Worm (Caenorhabditis elegans): ENCODE data around the gene F38A1.11.

F38A1.11 gene

DNA sequence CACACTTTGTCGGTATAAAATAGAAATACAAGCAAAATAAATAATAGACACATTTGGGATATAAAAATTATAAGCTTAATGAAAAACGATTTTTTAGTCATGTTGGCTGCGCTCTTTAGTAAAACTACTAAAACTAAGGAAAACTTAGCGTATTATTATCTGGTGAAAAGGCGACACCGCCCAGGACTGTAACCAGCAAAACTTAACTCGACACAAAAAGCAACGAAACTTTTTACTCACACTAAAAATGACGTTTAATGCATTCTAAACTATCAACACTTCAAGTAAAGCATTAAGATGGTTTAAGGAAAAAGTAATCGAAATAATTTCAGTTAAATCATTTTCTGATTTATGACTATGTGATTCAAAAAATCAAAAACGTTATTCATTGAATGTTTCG is 8.4 kb downstream of the F38A1.11 start, which contains the start of gene clec-167:
clec-167 (minus strand) TSS at position 101 of the 400 bp plus-strand sequence.
- TF ChIP-seq ceh-13 (GFP tag; optimal IDR thresholded peaks at IDR 0.05): no peak
- no peak for TF ChIP-seq sea-1 (GFP tag; conservative IDR thresholded peaks at IDR 0.05)
- no peak for TF ChIP-seq ceh-36 (tag; optimal IDR thresholded peaks at IDR 0.05)
- TF ChIP-seq tbx-11 (GFP tag; IDR thresholded peaks at IDR 0.05): no peak
- no peak for TF ChIP-seq ets-7 (tag; optimal IDR thresholded peaks at IDR 0.05)
- TF ChIP-seq flt-1 (GFP tag; IDR thresholded peaks at IDR 0.05): no peak
- no peak for TF ChIP-seq hnd-1 (tag; optimal IDR thresholded peaks at IDR 0.05)
- TF ChIP-seq tbx-37 (GFP tag; conservative IDR thresholded peaks at IDR 0.05): no peak

DNA sequence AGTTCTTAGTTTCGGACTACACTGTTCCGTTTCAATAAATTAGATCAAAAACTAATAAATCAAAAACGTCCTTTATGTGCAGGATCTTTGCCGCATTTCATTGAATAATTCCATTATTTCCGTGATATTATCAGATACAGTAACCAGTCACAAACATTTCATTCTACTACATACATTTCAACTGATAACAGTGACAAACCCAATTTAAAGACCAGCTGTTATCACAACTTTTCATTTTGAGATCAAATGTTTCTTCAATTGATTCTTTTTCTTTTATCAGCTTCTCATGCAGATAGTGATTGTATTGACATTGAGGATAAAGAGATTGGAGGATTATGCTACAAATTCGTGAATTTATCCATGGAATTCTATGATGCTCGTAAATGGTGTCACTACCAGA is 9.5 kb downstream of the F38A1.11 start, which contains the start of gene clec-168:
clec-168 (plus strand) TSS at position 247 of the 400 bp plus-strand sequence.
- no peak for TF ChIP-seq pes-1 (GFP tag; IDR thresholded peaks at IDR 0.05)
- no peak for TF ChIP-seq tbx-37 (GFP tag; conservative IDR thresholded peaks at IDR 0.05)
- TF ChIP-seq sea-1 (GFP tag; conservative IDR thresholded peaks at IDR 0.05): no peak
- no peak for TF ChIP-seq B0310.2 (tag; optimal IDR thresholded peaks at IDR 0.05)
- no peak for TF ChIP-seq hmbx-1 (tag; optimal IDR thresholded peaks at IDR 0.05)
- no peak for TF ChIP-seq flt-1 (GFP tag; IDR thresholded peaks at IDR 0.05)
- no peak for TF ChIP-seq ceh-36 (tag; optimal IDR thresholded peaks at IDR 0.05)
- no peak for TF ChIP-seq aly-1 (tag; optimal IDR thresholded peaks at IDR 0.05)
- no peak for TF ChIP-seq hnd-1 (tag; optimal IDR thresholded peaks at IDR 0.05)
- TF ChIP-seq tbx-11 (GFP tag; IDR thresholded peaks at IDR 0.05): no peak
- no peak for TF ChIP-seq ama-1 (optimal IDR thresholded peaks at IDR 0.05)
- TF ChIP-seq ets-7 (tag; optimal IDR thresholded peaks at IDR 0.05): no peak

ce11 chrIV:1260474-1260873 is 13.3 kb downstream of the F38A1.11 start:
- TF ChIP-seq hmbx-1 (tag; optimal IDR thresholded peaks at IDR 0.05) (no peak), ets-7 (tag; optimal IDR thresholded peaks at IDR 0.05) (no peak)

ce11 chrIV:1261024-1261423 is 13.8 kb downstream of the F38A1.11 start, which contains the start of gene clec-169:
TSS of gene clec-169 (plus strand) at chrIV:1261324.
- no peak for TF ChIP-seq ets-7 (tag; optimal IDR thresholded peaks at IDR 0.05)
- TF ChIP-seq pes-1 (GFP tag; IDR thresholded peaks at IDR 0.05): no peak
- no peak for TF ChIP-seq ceh-13 (GFP tag; optimal IDR thresholded peaks at IDR 0.05)
- TF ChIP-seq hmbx-1 (tag; optimal IDR thresholded peaks at IDR 0.05): no peak
- no peak for TF ChIP-seq tra-4 (tag; optimal IDR thresholded peaks at IDR 0.05)
- TF ChIP-seq ama-1 (optimal IDR thresholded peaks at IDR 0.05): no peak
- no peak for TF ChIP-seq scrt-1 (GFP tag; IDR thresholded peaks at IDR 0.05)
- no peak for TF ChIP-seq tbx-11 (GFP tag; IDR thresholded peaks at IDR 0.05)
- no peak for TF ChIP-seq aly-1 (tag; optimal IDR thresholded peaks at IDR 0.05)
- no peak for TF ChIP-seq F13C5.2 (tag; optimal IDR thresholded peaks at IDR 0.05)
- no peak for TF ChIP-seq ceh-36 (tag; optimal IDR thresholded peaks at IDR 0.05)

DNA sequence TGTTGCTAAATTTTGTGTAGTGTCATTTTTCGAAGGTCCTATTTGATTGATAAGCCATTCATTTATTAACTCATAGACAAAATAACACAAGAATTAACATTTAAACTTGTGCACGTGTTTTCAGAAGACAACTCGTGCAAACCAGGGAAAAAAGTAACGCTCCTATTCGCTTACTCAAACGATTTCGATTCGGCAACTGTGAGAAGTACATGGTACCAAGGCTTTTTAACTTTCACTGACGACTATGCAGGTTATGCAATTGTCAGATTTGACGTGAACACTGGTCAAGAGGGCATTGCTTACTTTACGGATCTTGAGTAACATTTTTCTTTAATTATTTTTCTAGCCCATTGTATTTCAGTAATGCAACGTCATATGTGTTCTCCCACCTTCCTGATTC is 14.7 kb downstream of the F38A1.11 start:
- TF ChIP-seq pes-1 (GFP tag; IDR thresholded peaks at IDR 0.05) (no peak), B0310.2 (tag; optimal IDR thresholded peaks at IDR 0.05) (no peak)

ce11 chrIV:1264928-1265327 is 17.7 kb downstream of the F38A1.11 start, which contains the start of gene F38A1.13:
TSS of gene F38A1.13 (plus strand) at chrIV:1265228.
- TF ChIP-seq scrt-1 (GFP tag; IDR thresholded peaks at IDR 0.05): no peak
- TF ChIP-seq ceh-13 (GFP tag; optimal IDR thresholded peaks at IDR 0.05): no peak
- no peak for TF ChIP-seq F13C5.2 (tag; optimal IDR thresholded peaks at IDR 0.05)
- no peak for TF ChIP-seq flt-1 (GFP tag; IDR thresholded peaks at IDR 0.05)
- no peak for TF ChIP-seq hmbx-1 (tag; optimal IDR thresholded peaks at IDR 0.05)
- no peak for TF ChIP-seq aly-1 (tag; optimal IDR thresholded peaks at IDR 0.05)
- TF ChIP-seq tbx-37 (GFP tag; conservative IDR thresholded peaks at IDR 0.05): no peak

- TF ChIP-seq tbx-37 (GFP tag; conservative IDR thresholded peaks at IDR 0.05) (no peak), ama-1 (optimal IDR thresholded peaks at IDR 0.05) (no peak), aly-1 (tag; optimal IDR thresholded peaks at IDR 0.05) (no peak), ceh-13 (GFP tag; optimal IDR thresholded peaks at IDR 0.05) (no peak), hmbx-1 (tag; optimal IDR thresholded peaks at IDR 0.05) (no peak), tra-4 (tag; optimal IDR thresholded peaks at IDR 0.05) (no peak), pes-1 (GFP tag; IDR thresholded peaks at IDR 0.05) (no peak)
These were observed 19.0 kb downstream of the F38A1.11 start for ce11 chrIV:1266138-1266537.

- no peak for TF ChIP-seq scrt-1 (GFP tag; IDR thresholded peaks at IDR 0.05)
- TF ChIP-seq sea-1 (GFP tag; conservative IDR thresholded peaks at IDR 0.05): no peak
- no peak for TF ChIP-seq B0310.2 (tag; optimal IDR thresholded peaks at IDR 0.05)
- no peak for TF ChIP-seq ceh-36 (tag; optimal IDR thresholded peaks at IDR 0.05)
These were observed 19.5 kb downstream of the F38A1.11 start, which contains the start of gene clec-170 for ce11 chrIV:1266724-1267123. TSS of gene clec-170 (plus strand) at chrIV:1266866.

ce11 chrIV:1274583-1274982 is 27.4 kb downstream of the F38A1.11 start, which contains the start of gene C09E9.1:
TSS of gene C09E9.1 (plus strand) at chrIV:1274868.
- no peak for TF ChIP-seq ceh-36 (tag; optimal IDR thresholded peaks at IDR 0.05)
- TF ChIP-seq hnd-1 (tag; optimal IDR thresholded peaks at IDR 0.05): no peak
- no peak for TF ChIP-seq tra-4 (tag; optimal IDR thresholded peaks at IDR 0.05)
- no peak for TF ChIP-seq scrt-1 (GFP tag; IDR thresholded peaks at IDR 0.05)
- TF ChIP-seq ama-1 (optimal IDR thresholded peaks at IDR 0.05): no peak
- TF ChIP-seq flt-1 (GFP tag; IDR thresholded peaks at IDR 0.05): no peak
- TF ChIP-seq hmg-4 (GFP tag; optimal IDR thresholded peaks at IDR 0.05): no peak
- TF ChIP-seq pes-1 (GFP tag; IDR thresholded peaks at IDR 0.05): no peak
- no peak for TF ChIP-seq tbx-11 (GFP tag; IDR thresholded peaks at IDR 0.05)
- TF ChIP-seq F13C5.2 (tag; optimal IDR thresholded peaks at IDR 0.05): no peak
- TF ChIP-seq tbx-37 (GFP tag; conservative IDR thresholded peaks at IDR 0.05): no peak
- no peak for TF ChIP-seq aly-1 (tag; optimal IDR thresholded peaks at IDR 0.05)
- TF ChIP-seq sea-1 (GFP tag; conservative IDR thresholded peaks at IDR 0.05): no peak
- TF ChIP-seq hmbx-1 (tag; optimal IDR thresholded peaks at IDR 0.05): no peak
- no peak for TF ChIP-seq ceh-13 (GFP tag; optimal IDR thresholded peaks at IDR 0.05)
- no peak for TF ChIP-seq ets-7 (tag; optimal IDR thresholded peaks at IDR 0.05)
- TF ChIP-seq B0310.2 (tag; optimal IDR thresholded peaks at IDR 0.05): no peak

All from whole organism, early embryonic.